Fruit fly (Drosophila melanogaster) whole organism, prepupa: Measurements from ENCODE around the gene CG5321.

Experiments
- CG10631 ChIP-seq: fragments of 200-800 bp; sonication (Bioruptor generic); optimal IDR thresholded peaks from 2 replicates; lab custom pipeline; 2016; ENCODE audit warnings: missing biosample characterization, missing genetic modification characterization
- CG10669 ChIP-seq: fragments of 200-800 bp; sonication (Bioruptor generic); optimal IDR thresholded peaks from 3 replicates; lab custom pipeline; 2018; ENCODE audit warnings: missing biosample characterization, mild to moderate bottlenecking, missing genetic modification characterization, moderate library complexity
- CG11294 ChIP-seq: fragments of 200-800 bp; sonication (Bioruptor generic); IDR thresholded peaks from 2 replicates; pipeline ENCODE4 v1.3.6; 2022; ENCODE audit warnings: missing biosample characterization, missing genetic modification characterization
- CG11762 ChIP-seq: fragments of 200-800 bp; sonication (Bioruptor generic); optimal IDR thresholded peaks from 3 replicates; lab custom pipeline; 2016; ENCODE audit warnings: missing biosample characterization, missing genetic modification characterization; ENCODE audit not compliant: insufficient read depth
- CG11902 ChIP-seq: fragments of 200-800 bp; sonication (Bioruptor generic); optimal IDR thresholded peaks from 3 replicates; lab custom pipeline; 2016; ENCODE audit warnings: missing biosample characterization, missing genetic modification characterization
- CG15336 ChIP-seq: fragments of 200-800 bp; sonication (Bioruptor generic); IDR thresholded peaks from 2 replicates; pipeline ENCODE4 v1.3.6; 2022; ENCODE audit warnings: missing biosample characterization, missing genetic modification characterization
- CG1621 ChIP-seq: fragments of 200-800 bp; sonication (Bioruptor generic); optimal IDR thresholded peaks from 3 replicates; lab custom pipeline; 2018; ENCODE audit warnings: missing biosample characterization, mild to moderate bottlenecking, missing genetic modification characterization
- CG16779 ChIP-seq: fragments of 200-800 bp; sonication (Bioruptor generic); optimal IDR thresholded peaks from 3 replicates; lab custom pipeline; 2017; ENCODE audit warnings: missing biosample characterization, mild to moderate bottlenecking, missing genetic modification characterization
- CG3032 ChIP-seq: fragments of 200-800 bp; optimal IDR thresholded peaks from 2 replicates; lab custom pipeline; 2019; ENCODE audit warnings: missing biosample characterization, mild to moderate bottlenecking, missing genetic modification characterization, moderate library complexity
- CG32006 ChIP-seq: fragments of 200-800 bp; sonication (Bioruptor generic); optimal IDR thresholded peaks from 3 replicates; lab custom pipeline; 2017; ENCODE audit warnings: missing biosample characterization, mild to moderate bottlenecking, missing genetic modification characterization
- CG34406 ChIP-seq: fragments of 200-800 bp; sonication (Bioruptor generic); optimal IDR thresholded peaks from 3 replicates; lab custom pipeline; 2016; ENCODE audit warnings: missing biosample characterization, missing genetic modification characterization
- CG4318 ChIP-seq: fragments of 200-800 bp; sonication (Bioruptor generic); optimal IDR thresholded peaks from 3 replicates; lab custom pipeline; 2017; ENCODE audit warnings: missing biosample characterization, mild to moderate bottlenecking, missing genetic modification characterization
- CG6163 ChIP-seq: fragments of 200-800 bp; sonication (Bioruptor generic); IDR thresholded peaks from 3 replicates; pipeline ENCODE4 v1.3.6; 2022; ENCODE audit warnings: missing biosample characterization, missing genetic modification characterization
- CG6276 ChIP-seq: fragments of 200-800 bp; sonication (Bioruptor generic); optimal IDR thresholded peaks from 2 replicates; lab custom pipeline; 2017; ENCODE audit warnings: missing biosample characterization, mild to moderate bottlenecking, missing genetic modification characterization
- CG6792 ChIP-seq: fragments of 200-800 bp; sonication (Bioruptor generic); optimal IDR thresholded peaks from 3 replicates; lab custom pipeline; 2016; ENCODE audit warnings: missing biosample characterization, missing genetic modification characterization
- CG6808 ChIP-seq: fragments of 200-800 bp; sonication (Bioruptor generic); optimal IDR thresholded peaks from 3 replicates; lab custom pipeline; 2017; ENCODE audit warnings: missing biosample characterization, missing genetic modification characterization, mild to moderate bottlenecking, moderate library complexity, missing genetic modification reagents
- CG7368 ChIP-seq: fragments of 200-800 bp; sonication (Bioruptor generic); optimal IDR thresholded peaks from 3 replicates; lab custom pipeline; 2016; ENCODE audit warnings: missing biosample characterization, missing genetic modification characterization
- CG8119 ChIP-seq: fragments of 200-800 bp; sonication (Bioruptor generic); IDR thresholded peaks from 3 replicates; pipeline ENCODE4 v1.3.6; 2022; ENCODE audit warnings: missing biosample characterization, missing genetic modification characterization
- CG8319 ChIP-seq: fragments of 200-800 bp; sonication (Bioruptor generic); optimal IDR thresholded peaks from 3 replicates; lab custom pipeline; 2016; ENCODE audit warnings: missing biosample characterization, missing genetic modification characterization
- CG8632 ChIP-seq: fragments of 200-800 bp; sonication (Bioruptor generic); optimal IDR thresholded peaks from 3 replicates; lab custom pipeline; 2016; ENCODE audit warnings: missing biosample characterization, missing genetic modification characterization
- CG9139 ChIP-seq: fragments of 200-800 bp; sonication (Bioruptor generic); optimal IDR thresholded peaks from 3 replicates; lab custom pipeline; 2017; ENCODE audit warnings: missing biosample characterization, mild to moderate bottlenecking, missing genetic modification characterization
- Eip78C ChIP-seq: fragments of 200-800 bp; sonication (Bioruptor generic); peaks from one replicate; lab custom pipeline; 2016; ENCODE audit warnings: missing biosample characterization, missing genetic modification characterization
- Ets96B ChIP-seq: fragments of 200-800 bp; optimal IDR thresholded peaks from 2 replicates; lab custom pipeline; 2019; ENCODE audit warnings: missing biosample characterization, mild to moderate bottlenecking, missing genetic modification characterization, moderate library complexity
- Gug ChIP-seq: fragments of 200-800 bp; sonication (Bioruptor generic); IDR thresholded peaks from 2 replicates; pipeline ENCODE4 v1.3.6; 2022; ENCODE audit warnings: missing biosample characterization, missing genetic modification characterization
- Hr38 ChIP-seq: sonication (Bioruptor generic); optimal IDR thresholded peaks from 2 replicates; lab custom pipeline; 2016; ENCODE audit warnings: missing biosample characterization, missing genetic modification characterization
- Lpt ChIP-seq: fragments of 200-800 bp; sonication (Bioruptor generic); optimal IDR thresholded peaks from 3 replicates; lab custom pipeline; 2016; ENCODE audit warnings: missing biosample characterization, missing genetic modification characterization
- Met ChIP-seq: fragments of 200-800 bp; sonication (Bioruptor generic); optimal IDR thresholded peaks from 3 replicates; lab custom pipeline; 2016; ENCODE audit warnings: missing biosample characterization, missing genetic modification characterization
- OdsH ChIP-seq: fragments of 200-800 bp; sonication (Bioruptor generic); optimal IDR thresholded peaks from 3 replicates; lab custom pipeline; 2016; ENCODE audit warnings: missing biosample characterization, missing genetic modification characterization
- Smox ChIP-seq: fragments of 200-800 bp; sonication (Bioruptor generic); optimal IDR thresholded peaks from 3 replicates; lab custom pipeline; 2016; ENCODE audit warnings: missing biosample characterization, missing genetic modification characterization
- Sox15 ChIP-seq: fragments of 200-800 bp; sonication (Bioruptor generic); optimal IDR thresholded peaks from 3 replicates; lab custom pipeline; 2016; ENCODE audit warnings: missing biosample characterization, missing genetic modification characterization
- achi ChIP-seq: fragments of 200-800 bp; sonication (Bioruptor generic); optimal IDR thresholded peaks from 3 replicates; lab custom pipeline; 2016; ENCODE audit warnings: missing biosample characterization, missing genetic modification characterization
- acj6 ChIP-seq: fragments of 200-800 bp; sonication (Bioruptor generic); optimal IDR thresholded peaks from 3 replicates; lab custom pipeline; 2016; ENCODE audit warnings: missing biosample characterization, missing genetic modification characterization
- dsx ChIP-seq: fragments of 200-800 bp; optimal IDR thresholded peaks from 3 replicates; lab custom pipeline; 2019; ENCODE audit warnings: missing biosample characterization, mild to moderate bottlenecking, missing genetic modification characterization, moderate library complexity; ENCODE audit not compliant: poor library complexity, severe bottlenecking
- eg ChIP-seq: fragments of 200-800 bp; sonication (Bioruptor generic); IDR thresholded peaks from 3 replicates; pipeline ENCODE4 v1.3.6; 2022; ENCODE audit warnings: missing biosample characterization, missing genetic modification characterization
- esn ChIP-seq: fragments of 200-800 bp; sonication (Bioruptor generic); optimal IDR thresholded peaks from 2 replicates; lab custom pipeline; 2016; ENCODE audit warnings: missing biosample characterization, mild to moderate bottlenecking, missing genetic modification characterization, moderate library complexity
- fd59A ChIP-seq: fragments of 200-800 bp; sonication (Bioruptor generic); optimal IDR thresholded peaks from 2 replicates; lab custom pipeline; 2017; ENCODE audit warnings: missing biosample characterization, mild to moderate bottlenecking, missing genetic modification characterization, missing genetic modification reagents
- fd85E ChIP-seq: fragments of 200-800 bp; sonication (Bioruptor generic); optimal IDR thresholded peaks from 3 replicates; lab custom pipeline; 2016; ENCODE audit warnings: missing biosample characterization, missing genetic modification characterization
- pdm3 ChIP-seq: fragments of 200-800 bp; sonication (Bioruptor generic); optimal IDR thresholded peaks from 3 replicates; lab custom pipeline; 2016; ENCODE audit warnings: missing biosample characterization, missing genetic modification characterization
- salr ChIP-seq, 2 experiments: fragments of 200-800 bp; sonication (Bioruptor generic); optimal IDR thresholded peaks; 3 replicates each; lab custom pipeline; 2016 to 2018; ENCODE audit warnings: missing biosample characterization in 2 of 2, missing genetic modification characterization in 2 of 2, mild to moderate bottlenecking in 1 of 2
- spab ChIP-seq: fragments of 200-800 bp; sonication (Bioruptor generic); optimal IDR thresholded peaks from 2 replicates; lab custom pipeline; 2017; ENCODE audit warnings: missing biosample characterization, mild to moderate bottlenecking, missing genetic modification characterization, missing genetic modification reagents
- ss ChIP-seq, 2 experiments: fragments of 200-800 bp; sonication (Bioruptor generic); optimal IDR thresholded peaks; 2 replicates in 1 of 2; 3 replicates in 1 of 2; lab custom pipeline; 2017 to 2018; ENCODE audit warnings: mild to moderate bottlenecking in 2 of 2, missing biosample characterization in 2 of 2, missing genetic modification characterization in 2 of 2, moderate library complexity in 1 of 2
- svp ChIP-seq: fragments of 200-800 bp; sonication (Bioruptor generic); peaks from one replicate; lab custom pipeline; 2016; ENCODE audit warnings: missing biosample characterization, missing genetic modification characterization
- topi ChIP-seq: fragments of 200-800 bp; sonication (Bioruptor generic); optimal IDR thresholded peaks from 3 replicates; lab custom pipeline; 2016; ENCODE audit warnings: missing biosample characterization, missing genetic modification characterization
- vri ChIP-seq: fragments of 200-800 bp; sonication (Bioruptor generic); optimal IDR thresholded peaks from 3 replicates; lab custom pipeline; 2016; ENCODE audit warnings: missing biosample characterization, mild to moderate bottlenecking, missing genetic modification characterization

Gene CG5321

dm6 chrX:14689108-14689507 lies 9.7 kb downstream of the CG5321 start (continued):
- peak; percentile 49 for TF ChIP-seq fd85E
- TF ChIP-seq CG1621 (tag; lab: Kevin White, UChicago), result peak; percentile 66
- peak; percentile 68 for TF ChIP-seq CG3032 (tag; lab: Kevin White, UChicago)
- peak; percentile 85 for TF ChIP-seq OdsH (GFP tag; lab: Kevin White, UChicago)
- peak; percentile 78 for TF ChIP-seq CG32006 (GFP tag; lab: Kevin White, UChicago)
- peak; percentile 89 for TF ChIP-seq Met (GFP tag; lab: Kevin White, UChicago)
- peak; percentile 89 for TF ChIP-seq CG11902 (GFP tag; lab: Kevin White, UChicago)
- TF ChIP-seq topi (GFP tag; lab: Kevin White, UChicago), result peak; percentile 91

dm6 chrX:14702058-14702457 lies 22.7 kb downstream of the CG5321 start, which contains the start of gene CG43088:
Gene CG43088 (plus strand): TSS chrX:14702358.
- TF ChIP-seq CG11902 (GFP tag; lab: Kevin White, UChicago) (no peak), OdsH (GFP tag; lab: Kevin White, UChicago) (no peak), Lpt (GFP tag; lab: Kevin White, UChicago) (no peak), acj6 (no peak), CG10631 (GFP tag; lab: Kevin White, UChicago) (no peak), CG6276 (GFP tag; lab: Kevin White, UChicago) (no peak), CG4318 (no peak), CG6792 (GFP tag; lab: Kevin White, UChicago) (no peak), esn (GFP tag; lab: Kevin White, UChicago) (no peak), CG8319 (GFP tag; lab: Kevin White, UChicago) (no peak), Hr38 (GFP tag; lab: Kevin White, UChicago) (no peak), CG3032 (tag; lab: Kevin White, UChicago) (no peak), Ets96B (tag; lab: Kevin White, UChicago) (no peak), CG9139 (GFP tag; lab: Kevin White, UChicago) (no peak), CG6163 (GFP tag; lab: Robert Waterston, UW) (no peak), pdm3 (no peak)

dm6 chrX:14712475-14712874 lies 33.1 kb downstream of the CG5321 start:
- TF ChIP-seq dsx (no peak), CG11294 (GFP tag; lab: Robert Waterston, UW) (no peak), CG15336 (GFP tag; lab: Robert Waterston, UW) (no peak), Gug (GFP tag; lab: Robert Waterston, UW) (no peak), svp (GFP tag; lab: Kevin White, UChicago) (no peak), fd59A (GFP tag; lab: Kevin White, UChicago) (no peak), CG6808 (GFP tag; lab: Kevin White, UChicago) (no peak), spab (GFP tag; lab: Kevin White, UChicago) (no peak), CG10669 (GFP tag; lab: Kevin White, UChicago) (no peak), Met (GFP tag; lab: Kevin White, UChicago) (no peak), CG16779 (no peak), Eip78C (no peak), CG7368 (GFP tag; lab: Kevin White, UChicago) (no peak), CG6792 (GFP tag; lab: Kevin White, UChicago) (no peak)

dm6 chrX:14715180-14715579 lies 35.8 kb downstream of the CG5321 start:
- TF ChIP-seq CG6163 (GFP tag; lab: Robert Waterston, UW), result peak; percentile 53; the same call in 1 of the 3 replicates
- TF ChIP-seq vri, result no peak
- no peak for TF ChIP-seq salr (GFP tag; optimal IDR thresholded peaks at IDR 0.05; lab: Kevin White, UChicago)
- TF ChIP-seq CG11762 (GFP tag; lab: Kevin White, UChicago), result no peak
- peak; percentile 7 for TF ChIP-seq fd59A (GFP tag; lab: Kevin White, UChicago)
- no peak for TF ChIP-seq eg (GFP tag; lab: Robert Waterston, UW)
- TF ChIP-seq spab (GFP tag; lab: Kevin White, UChicago), result no peak
- TF ChIP-seq Smox (GFP tag; lab: Kevin White, UChicago), result no peak
- TF ChIP-seq CG34406 (GFP tag; lab: Kevin White, UChicago), result no peak
- no peak for TF ChIP-seq CG11294 (GFP tag; lab: Robert Waterston, UW)
- peak in 1 of 2 experiments; percentile 33 for TF ChIP-seq ss (GFP tag; optimal IDR thresholded peaks at IDR 0.05; lab: Kevin White, UChicago)
- peak; percentile 33 for TF ChIP-seq achi (GFP tag; lab: Kevin White, UChicago)
- no peak for TF ChIP-seq CG8632
- peak; percentile 51; the same call in 2 of the 3 replicates for TF ChIP-seq CG8119 (GFP tag; lab: Robert Waterston, UW)
- TF ChIP-seq pdm3, result peak; percentile 44
- TF ChIP-seq dsx, result no peak
- TF ChIP-seq CG8319 (GFP tag; lab: Kevin White, UChicago), result no peak
- no peak for TF ChIP-seq CG9139 (GFP tag; lab: Kevin White, UChicago)
- TF ChIP-seq CG6792 (GFP tag; lab: Kevin White, UChicago), result peak; percentile 6
- TF ChIP-seq Sox15 (GFP tag; lab: Kevin White, UChicago), result no peak
- no peak for TF ChIP-seq CG6808 (GFP tag; lab: Kevin White, UChicago)
- TF ChIP-seq CG11902 (GFP tag; lab: Kevin White, UChicago), result no peak
- TF ChIP-seq CG32006 (GFP tag; lab: Kevin White, UChicago), result peak; percentile 58
